Worm (Caenorhabditis elegans) whole organism, late embryonic: ENCODE data around the gene C18G1.9.

Experiments used
- C08G9.2 ChIP-seq: sonication (generic microtip); optimal IDR thresholded peaks from 2 replicates; lab custom pipeline; 2016; ENCODE audit warnings: mild to moderate bottlenecking, missing genetic modification characterization, moderate library complexity, missing compliant biosample characterization
- C38D4.7 ChIP-seq: fragments of 200-800 bp; sonication (Bioruptor generic); optimal IDR thresholded peaks from 2 replicates; lab custom pipeline; 2018; ENCODE audit warnings: mild to moderate bottlenecking, missing genetic modification characterization, moderate library complexity, missing compliant biosample characterization
- F13H6.1 ChIP-seq: sonication (generic microtip); optimal IDR thresholded peaks from 2 replicates; lab custom pipeline; 2016; ENCODE audit warnings: missing genetic modification characterization, missing compliant biosample characterization
- K09A11.1 ChIP-seq: sonication (generic microtip); optimal IDR thresholded peaks from 2 replicates; lab custom pipeline; 2017; ENCODE audit warnings: antibody characterized with exemption, mild to moderate bottlenecking, missing genetic modification characterization, missing compliant biosample characterization; ENCODE audit not compliant: insufficient read depth
- ahr-1 ChIP-seq: sonication (generic microtip); optimal IDR thresholded peaks from 2 replicates; lab custom pipeline; 2016; ENCODE audit warnings: missing genetic modification characterization, missing compliant biosample characterization
- ama-1 ChIP-seq: fragments of 150-350 bp; optimal IDR thresholded peaks from 2 replicates; lab custom pipeline; 2014
- ceh-18 ChIP-seq: sonication (generic microtip); optimal IDR thresholded peaks from 2 replicates; lab custom pipeline; 2016; ENCODE audit warnings: missing genetic modification characterization, missing compliant biosample characterization
- ceh-19 ChIP-seq: fragments of 200-800 bp; sonication (Bioruptor generic); optimal IDR thresholded peaks from 2 replicates; lab custom pipeline; 2018; ENCODE audit warnings: mild to moderate bottlenecking, missing genetic modification characterization, missing compliant biosample characterization
- ceh-2 ChIP-seq: sonication (generic microtip); optimal IDR thresholded peaks from 2 replicates; lab custom pipeline; 2016; ENCODE audit warnings: missing genotype, missing genetic modification characterization, missing compliant biosample characterization
- ceh-31 ChIP-seq: sonication (generic microtip); optimal IDR thresholded peaks from 2 replicates; lab custom pipeline; 2016; ENCODE audit warnings: missing genetic modification characterization, missing compliant biosample characterization
- ceh-34 ChIP-seq: sonication (generic microtip); optimal IDR thresholded peaks from 2 replicates; lab custom pipeline; 2016; ENCODE audit warnings: mild to moderate bottlenecking, missing genetic modification characterization, missing compliant biosample characterization
- ceh-45 ChIP-seq: fragments of 200-800 bp; sonication (Bioruptor generic); IDR thresholded peaks from 2 replicates; pipeline ENCODE4 v1.3.6; 2022; ENCODE audit warnings: missing genetic modification reagents, missing genetic modification characterization, missing compliant biosample characterization
- ceh-48 ChIP-seq: sonication (generic microtip); optimal IDR thresholded peaks from 2 replicates; lab custom pipeline; 2016; ENCODE audit warnings: missing genetic modification characterization, inconsistent platforms, missing compliant biosample characterization
- ceh-6 ChIP-seq: fragments of 200-800 bp; sonication (Bioruptor generic); optimal IDR thresholded peaks from 2 replicates; lab custom pipeline; 2018; ENCODE audit warnings: mild to moderate bottlenecking, missing genetic modification characterization, missing compliant biosample characterization
- ceh-9 ChIP-seq: sonication (generic microtip); optimal IDR thresholded peaks from 2 replicates; lab custom pipeline; 2016; ENCODE audit warnings: mild to moderate bottlenecking, missing genetic modification characterization, inconsistent platforms, missing compliant biosample characterization
- che-1 ChIP-seq: sonication (generic microtip); optimal IDR thresholded peaks from 2 replicates; lab custom pipeline; 2016; ENCODE audit warnings: mild to moderate bottlenecking, missing genetic modification characterization, missing compliant biosample characterization
- dmd-4 ChIP-seq: sonication (generic microtip); optimal IDR thresholded peaks from 2 replicates; lab custom pipeline; 2016; ENCODE audit warnings: borderline replicate concordance, missing genetic modification characterization, missing compliant biosample characterization
- dve-1 ChIP-seq: sonication (generic microtip); optimal IDR thresholded peaks from 2 replicates; lab custom pipeline; 2017; ENCODE audit warnings: antibody characterized with exemption, mild to moderate bottlenecking, missing genetic modification characterization, missing compliant biosample characterization
- elt-4 ChIP-seq: sonication (generic microtip); optimal IDR thresholded peaks from 2 replicates; lab custom pipeline; 2016; ENCODE audit warnings: missing genetic modification characterization, missing compliant biosample characterization
- eyg-1 ChIP-seq: sonication (generic microtip); optimal IDR thresholded peaks from 2 replicates; lab custom pipeline; 2016; ENCODE audit warnings: missing genotype, missing genetic modification characterization, missing compliant biosample characterization
- fkh-10 ChIP-seq: fragments of 150-350 bp; optimal IDR thresholded peaks from 2 replicates; lab custom pipeline; 2014; ENCODE audit warnings: missing biosample characterization, missing genetic modification reagents, missing genetic modification characterization
- fkh-6 ChIP-seq: sonication (generic microtip); optimal IDR thresholded peaks from 2 replicates; lab custom pipeline; 2016; ENCODE audit warnings: missing genetic modification characterization, missing compliant biosample characterization
- gmeb-2 ChIP-seq: sonication (generic microtip); optimal IDR thresholded peaks from 2 replicates; lab custom pipeline; 2016; ENCODE audit warnings: missing genetic modification characterization, inconsistent platforms, missing compliant biosample characterization
- hlh-13 ChIP-seq: fragments of 200-800 bp; sonication (Bioruptor generic); optimal IDR thresholded peaks from 2 replicates; lab custom pipeline; 2018; ENCODE audit warnings: mild to moderate bottlenecking, missing genetic modification characterization, missing compliant biosample characterization
- hlh-15 ChIP-seq: sonication (generic microtip); optimal IDR thresholded peaks from 2 replicates; lab custom pipeline; 2016; ENCODE audit warnings: missing genetic modification characterization, missing compliant biosample characterization
- hlh-6 ChIP-seq: sonication (generic microtip); optimal IDR thresholded peaks from 2 replicates; lab custom pipeline; 2016; ENCODE audit warnings: missing genotype, missing genetic modification characterization, missing compliant biosample characterization
- hlh-8 ChIP-seq: sonication (generic microtip); optimal IDR thresholded peaks from 2 replicates; lab custom pipeline; 2016; ENCODE audit warnings: missing genotype, missing genetic modification characterization, missing compliant biosample characterization
- lin-11 ChIP-seq: fragments of 200-800 bp; sonication (Bioruptor generic); optimal IDR thresholded peaks from 2 replicates; lab custom pipeline; 2018; ENCODE audit warnings: mild to moderate bottlenecking, missing genetic modification characterization, missing compliant biosample characterization
- madf-2 ChIP-seq: sonication (generic microtip); optimal IDR thresholded peaks from 2 replicates; lab custom pipeline; 2017; ENCODE audit warnings: missing genetic modification characterization, missing compliant biosample characterization
- mec-3 ChIP-seq: sonication (generic microtip); optimal IDR thresholded peaks from 2 replicates; lab custom pipeline; 2016; ENCODE audit warnings: borderline replicate concordance, missing genetic modification characterization, missing compliant biosample characterization
- nhr-232 ChIP-seq: sonication (generic microtip); optimal IDR thresholded peaks from 2 replicates; lab custom pipeline; 2016; ENCODE audit warnings: missing genetic modification characterization, missing compliant biosample characterization
- npax-4 ChIP-seq: sonication (generic microtip); optimal IDR thresholded peaks from 2 replicates; lab custom pipeline; 2016; ENCODE audit warnings: missing genetic modification characterization, missing compliant biosample characterization
- odd-2 ChIP-seq: sonication (generic microtip); optimal IDR thresholded peaks from 2 replicates; lab custom pipeline; 2017; ENCODE audit warnings: antibody characterized with exemption, mild to moderate bottlenecking, missing genetic modification characterization, missing compliant biosample characterization
- pat-9 ChIP-seq: fragments of 200-800 bp; sonication (Bioruptor generic); optimal IDR thresholded peaks from 2 replicates; lab custom pipeline; 2018; ENCODE audit warnings: mild to moderate bottlenecking, missing genetic modification characterization, moderate library complexity, missing compliant biosample characterization
- pax-1 ChIP-seq: fragments of 150-350 bp; optimal IDR thresholded peaks from 2 replicates; lab custom pipeline; 2014; ENCODE audit warnings: missing biosample characterization, missing genetic modification characterization
- pqm-1 ChIP-seq: sonication (generic microtip); optimal IDR thresholded peaks from 2 replicates; lab custom pipeline; 2016; ENCODE audit warnings: missing genetic modification characterization, missing compliant biosample characterization
- pros-1 ChIP-seq: fragments of 150-350 bp; optimal IDR thresholded peaks from 2 replicates; lab custom pipeline; 2014; ENCODE audit warnings: missing biosample characterization, missing genetic modification reagents, missing genetic modification characterization
- ref-2 ChIP-seq: sonication (generic microtip); optimal IDR thresholded peaks from 2 replicates; lab custom pipeline; 2016; ENCODE audit warnings: missing genetic modification characterization, missing compliant biosample characterization
- tbx-2 ChIP-seq: sonication (generic microtip); optimal IDR thresholded peaks from 2 replicates; lab custom pipeline; 2016; ENCODE audit warnings: missing genetic modification characterization, missing compliant biosample characterization
- tbx-7 ChIP-seq: sonication (generic microtip); optimal IDR thresholded peaks from 2 replicates; lab custom pipeline; 2016; ENCODE audit warnings: missing genotype, missing genetic modification characterization, missing compliant biosample characterization
- unc-3 ChIP-seq, 2 experiments: fragments of 200-800 bp in 1 of 2; sonication (Bioruptor generic) in 1 of 2; sonication (generic microtip) in 1 of 2; conservative IDR thresholded peaks in 1 of 2; optimal IDR thresholded peaks in 1 of 2; 2 replicates each; pipeline versions ENCODE4 v1.3.6 to Lab custom; 2016 to 2022; ENCODE audit warnings: missing compliant biosample characterization in 2 of 2, missing genetic modification characterization in 2 of 2, missing genetic modification reagents in 1 of 2
- unc-55 ChIP-seq: sonication (generic microtip); optimal IDR thresholded peaks from 2 replicates; lab custom pipeline; 2017; ENCODE audit warnings: missing biosample characterization, missing genetic modification reagents, missing genetic modification characterization

C18G1.9 gene

DNA sequence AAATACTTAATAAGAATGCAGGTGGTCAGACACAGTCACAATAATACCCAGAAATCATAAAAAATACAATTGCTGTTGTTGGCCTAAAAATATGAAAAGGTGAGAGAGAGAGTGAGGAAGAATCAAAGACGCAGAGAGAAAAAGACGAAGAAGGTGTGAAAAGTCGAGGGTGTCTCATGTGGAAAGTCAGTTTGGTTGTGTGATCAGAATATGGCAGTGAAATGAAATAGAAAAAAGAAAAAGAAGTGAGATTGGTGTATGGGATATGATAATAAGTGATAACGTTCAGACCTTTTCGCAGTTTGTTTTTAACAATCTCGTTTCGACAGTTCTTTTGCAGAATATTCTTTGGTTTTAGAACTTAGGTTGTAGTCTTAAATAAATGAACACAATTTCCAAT lies 37.3 kb upstream of the C18G1.9 start:
- TF ChIP-seq tbx-2 (peak; percentile 3), tbx-7 (tag; lab: Kevin White, UChicago) (no peak)

DNA sequence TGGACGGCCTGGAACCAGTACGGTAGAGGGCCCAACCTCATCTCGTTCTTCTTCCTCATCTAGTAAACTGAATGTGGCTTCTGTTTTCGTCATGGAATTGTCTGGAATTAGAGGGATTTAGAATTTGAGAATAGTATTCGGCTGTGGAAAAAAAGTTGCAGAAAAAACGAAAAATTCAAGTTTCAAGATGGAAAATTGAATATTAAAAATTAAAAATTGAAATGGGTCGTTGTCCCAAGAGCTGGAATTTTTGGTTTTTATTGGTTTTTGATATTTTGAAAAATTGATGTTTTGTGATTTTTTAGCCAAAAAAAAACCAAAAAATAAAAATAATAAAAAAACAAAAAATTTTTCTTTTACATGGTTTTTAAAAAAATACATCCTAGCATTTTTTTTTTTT lies 36.3 kb upstream of the C18G1.9 start, which contains the start of gene R02F11.3:
R02F11.3 (minus strand) TSS at position 101 of the 400 bp plus-strand sequence.
- TF ChIP-seq ref-2 (tag; lab: Kevin White, UChicago) (no peak), pat-9 (tag; lab: Kevin White, UChicago) (no peak), ceh-6 (GFP tag; lab: Kevin White, UChicago) (no peak), pqm-1 (tag; lab: Kevin White, UChicago) (no peak), npax-4 (no peak), nhr-232 (tag; lab: Kevin White, UChicago) (no peak), mec-3 (no peak), pros-1 (tag; lab: Kevin White, UChicago) (no peak), ama-1 (no peak), hlh-15 (no peak), elt-4 (no peak), che-1 (tag; lab: Kevin White, UChicago) (no peak), pax-1 (tag; lab: Kevin White, UChicago) (no peak), ahr-1 (no peak), gmeb-2 (tag; lab: Kevin White, UChicago) (no peak), hlh-13 (no peak), ceh-31 (no peak), C38D4.7 (GFP tag; lab: Kevin White, UChicago) (no peak)

ce11 chrV:4801943-4802342 lies 32.4 kb upstream of the C18G1.9 start:
- TF ChIP-seq ref-2 (tag; lab: Kevin White, UChicago) (no peak), ceh-34 (no peak)

- TF ChIP-seq dve-1 (tag; lab: Kevin White, UChicago), result no peak
- TF ChIP-seq F13H6.1 (tag; lab: Kevin White, UChicago), result no peak
- TF ChIP-seq hlh-15, result no peak
- no peak for TF ChIP-seq eyg-1 (tag; lab: Kevin White, UChicago)
- TF ChIP-seq ceh-48 (tag; lab: Kevin White, UChicago), result no peak
- TF ChIP-seq nhr-232 (tag; lab: Kevin White, UChicago), result no peak
- no peak for TF ChIP-seq ceh-9 (tag; lab: Kevin White, UChicago)
- TF ChIP-seq fkh-10, result no peak
- TF ChIP-seq ceh-45, result no peak
- TF ChIP-seq fkh-6 (tag; lab: Kevin White, UChicago), result no peak
- TF ChIP-seq ref-2 (tag; lab: Kevin White, UChicago), result no peak
- TF ChIP-seq pros-1 (tag; lab: Kevin White, UChicago), result no peak
- no peak for TF ChIP-seq ahr-1
- TF ChIP-seq ceh-19 (GFP tag; lab: Kevin White, UChicago), result no peak
- no peak for TF ChIP-seq ceh-2
- TF ChIP-seq madf-2 (tag; lab: Kevin White, UChicago), result no peak
- TF ChIP-seq elt-4, result no peak
- TF ChIP-seq tbx-7 (tag; lab: Kevin White, UChicago), result no peak
These were observed 31.3 kb upstream of the C18G1.9 start, which contains the start of gene R02F11.1 for ce11 chrV:4800794-4801193. R02F11.1 (plus strand) TSS chrV:4801094.

DNA sequence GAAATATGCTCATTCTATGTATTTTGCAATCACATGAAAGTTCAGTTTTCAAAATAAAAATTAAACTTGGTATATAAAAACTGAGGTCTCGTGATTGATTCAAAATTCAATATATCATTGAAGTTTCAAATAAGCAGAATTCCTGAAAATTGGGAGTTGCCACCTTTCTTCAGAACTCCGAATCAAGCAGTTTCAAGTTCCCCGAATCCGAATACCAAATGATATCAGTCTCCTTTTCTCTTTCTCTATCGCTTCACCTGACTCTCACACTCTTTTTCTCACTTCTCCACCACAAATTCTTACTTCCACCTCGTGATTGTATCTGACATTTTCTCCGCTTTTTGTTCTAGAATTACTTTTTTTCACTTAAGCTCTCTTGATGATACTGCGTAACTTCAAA lies 24.8 kb upstream of the C18G1.9 start, which contains the start of gene R02F11.2:
R02F11.2 (plus strand) TSS at position 292 of the 400 bp plus-strand sequence.
- TF ChIP-seq npax-4 (no peak), unc-3 (GFP tag; conservative IDR thresholded peaks at IDR 0.05; lab: Robert Waterston, UW) (no peak), unc-3 (tag; optimal IDR thresholded peaks at IDR 0.05; lab: Kevin White, UChicago) (no peak), ceh-18 (tag; lab: Kevin White, UChicago) (no peak), ceh-6 (GFP tag; lab: Kevin White, UChicago) (no peak), ceh-31 (no peak), mec-3 (no peak), pax-1 (tag; lab: Kevin White, UChicago) (no peak), lin-11 (tag; lab: Kevin White, UChicago) (no peak), hlh-8 (tag; lab: Kevin White, UChicago) (no peak), hlh-6 (no peak), K09A11.1 (tag; lab: Kevin White, UChicago) (no peak), ceh-45 (no peak), odd-2 (no peak), dmd-4 (tag; lab: Kevin White, UChicago) (no peak), C08G9.2 (tag; lab: Kevin White, UChicago) (no peak), C38D4.7 (GFP tag; lab: Kevin White, UChicago) (no peak), unc-55 (GFP tag; lab: Kevin White, UChicago) (no peak)
